Fruit fly (Drosophila melanogaster) whole organism, embryonic: ENCODE results near the gene CG15403.

ENCODE experiments used
- Bteb2 ChIP-seq: fragments of 200-800 bp; sonication (Bioruptor generic); optimal IDR thresholded peaks from 2 replicates; lab custom pipeline; 2016; ENCODE audit warnings: missing biosample characterization, missing genetic modification characterization
- CG10543 ChIP-seq: fragments of 200-800 bp; sonication (Bioruptor generic); optimal IDR thresholded peaks from 3 replicates; lab custom pipeline; 2017; ENCODE audit warnings: missing biosample characterization, mild to moderate bottlenecking, missing genetic modification characterization, moderate library complexity
- CG10979 ChIP-seq: fragments of 200-800 bp; sonication (Bioruptor generic); optimal IDR thresholded peaks from 2 replicates; lab custom pipeline; 2018; ENCODE audit warnings: missing biosample characterization, mild to moderate bottlenecking, missing genetic modification characterization, moderate library complexity
- CG12769 ChIP-seq: fragments of 200-800 bp; sonication (Bioruptor generic); optimal IDR thresholded peaks from 2 replicates; lab custom pipeline; 2019; ENCODE audit warnings: missing biosample characterization, mild to moderate bottlenecking, missing genetic modification characterization, moderate library complexity
- CG13123 ChIP-seq: fragments of 200-800 bp; sonication (Bioruptor generic); optimal IDR thresholded peaks from 2 replicates; lab custom pipeline; 2016; ENCODE audit warnings: missing biosample characterization, missing genetic modification characterization
- CG14965 ChIP-seq: fragments of 200-800 bp; sonication (Bioruptor generic); optimal IDR thresholded peaks from 2 replicates; lab custom pipeline; 2016; ENCODE audit warnings: missing biosample characterization, missing genetic modification characterization, borderline replicate concordance
- CG15479 ChIP-seq: fragments of 200-800 bp; sonication (Bioruptor generic); optimal IDR thresholded peaks from 3 replicates; lab custom pipeline; 2019; ENCODE audit warnings: missing biosample characterization, mild to moderate bottlenecking, missing genetic modification characterization, moderate library complexity
- CG17328 ChIP-seq: fragments of 200-800 bp; sonication (Bioruptor generic); IDR thresholded peaks from 2 replicates; pipeline ENCODE4 v1.3.6; 2022; ENCODE audit warnings: missing biosample characterization, missing genetic modification characterization
- CG17361 ChIP-seq: fragments of 200-800 bp; sonication (Bioruptor generic); IDR thresholded peaks from 3 replicates; pipeline ENCODE4 v1.3.6; 2022; ENCODE audit warnings: missing biosample characterization, missing genetic modification characterization
- CG18011 ChIP-seq: fragments of 200-800 bp; sonication (Bioruptor generic); optimal IDR thresholded peaks from 2 replicates; lab custom pipeline; 2017; ENCODE audit warnings: missing biosample characterization, missing genetic modification characterization, mild to moderate bottlenecking, moderate library complexity, missing genotype
- CG3065 ChIP-seq: fragments of 200-800 bp; sonication (Bioruptor generic); optimal IDR thresholded peaks from 2 replicates; lab custom pipeline; 2016; ENCODE audit warnings: missing biosample characterization, missing genetic modification characterization
- CG31441 ChIP-seq: fragments of 200-800 bp; sonication (Bioruptor generic); IDR thresholded peaks from 2 replicates; pipeline ENCODE4 v1.3.6; 2022; ENCODE audit warnings: missing biosample characterization, missing genetic modification characterization
- CG3847 ChIP-seq: fragments of 200-800 bp; sonication (Bioruptor generic); IDR thresholded peaks from 2 replicates; pipeline ENCODE4 v1.3.6; 2022; ENCODE audit warnings: missing biosample characterization, missing genetic modification characterization
- CG6272 ChIP-seq: fragments of 200-800 bp; sonication (Bioruptor generic); IDR thresholded peaks from 2 replicates; pipeline ENCODE4 v1.3.6; 2022; ENCODE audit warnings: missing biosample characterization, missing genetic modification characterization
- CG8359 ChIP-seq: fragments of 200-800 bp; sonication (Bioruptor generic); optimal IDR thresholded peaks from 2 replicates; lab custom pipeline; 2017; ENCODE audit warnings: missing biosample characterization, mild to moderate bottlenecking, missing genetic modification characterization, borderline replicate concordance
- CG9727 ChIP-seq: fragments of 200-800 bp; sonication (Bioruptor generic); optimal IDR thresholded peaks from 3 replicates; lab custom pipeline; 2017; ENCODE audit warnings: missing biosample characterization, mild to moderate bottlenecking, missing genetic modification characterization
- Dbx ChIP-seq: fragments of 200-800 bp; sonication (Bioruptor generic); IDR thresholded peaks from 3 replicates; pipeline ENCODE4 v1.3.6; 2022; ENCODE audit warnings: missing biosample characterization, missing genetic modification characterization
- Deaf1 ChIP-seq: fragments of 200-800 bp; optimal IDR thresholded peaks from 3 replicates; lab custom pipeline; 2019; ENCODE audit warnings: missing biosample characterization, mild to moderate bottlenecking, missing genetic modification characterization, moderate library complexity
- Gsc ChIP-seq: fragments of 200-800 bp; sonication (Bioruptor generic); IDR thresholded peaks from 2 replicates; pipeline ENCODE4 v1.3.6; 2022; ENCODE audit warnings: missing biosample characterization, missing genetic modification characterization
- HmgZ ChIP-seq: fragments of 200-800 bp; sonication (Bioruptor generic); optimal IDR thresholded peaks from 2 replicates; lab custom pipeline; 2018; ENCODE audit warnings: missing biosample characterization, mild to moderate bottlenecking, missing genetic modification characterization
- Hsf ChIP-seq: fragments of 200-800 bp; sonication (Bioruptor generic); optimal IDR thresholded peaks from 3 replicates; lab custom pipeline; 2016; ENCODE audit warnings: missing biosample characterization, missing genetic modification characterization
- Lim3 ChIP-seq: fragments of 200-800 bp; sonication (Bioruptor generic); IDR thresholded peaks from 2 replicates; pipeline ENCODE4 v1.3.6; 2022; ENCODE audit warnings: missing biosample characterization, missing genetic modification characterization
- MBD-R2 ChIP-seq: fragments of 200-800 bp; sonication (Bioruptor generic); IDR thresholded peaks from 2 replicates; pipeline ENCODE4 v1.3.6; 2022; ENCODE audit warnings: missing biosample characterization, missing genetic modification characterization
- Meics ChIP-seq: fragments of 200-800 bp; sonication (Bioruptor generic); optimal IDR thresholded peaks from 2 replicates; lab custom pipeline; 2017; ENCODE audit warnings: missing biosample characterization, mild to moderate bottlenecking, missing genetic modification characterization
- Oaz ChIP-seq: fragments of 200-800 bp; sonication (Bioruptor generic); IDR thresholded peaks from 2 replicates; pipeline ENCODE4 v1.3.6; 2022; ENCODE audit warnings: missing biosample characterization, missing genetic modification characterization
- Oli ChIP-seq: fragments of 200-800 bp; sonication (Bioruptor generic); optimal IDR thresholded peaks from 2 replicates; lab custom pipeline; 2018; ENCODE audit warnings: missing biosample characterization, mild to moderate bottlenecking, missing genetic modification characterization, moderate library complexity
- PHDP ChIP-seq: fragments of 200-800 bp; sonication (Bioruptor generic); optimal IDR thresholded peaks from 3 replicates; lab custom pipeline; 2018; ENCODE audit warnings: missing biosample characterization, mild to moderate bottlenecking, missing genetic modification characterization, moderate library complexity
- Sox102F ChIP-seq: fragments of 200-800 bp; sonication (Bioruptor generic); optimal IDR thresholded peaks from 2 replicates; lab custom pipeline; 2018; ENCODE audit warnings: missing biosample characterization, mild to moderate bottlenecking, missing genetic modification characterization, moderate library complexity
- Xrp1 ChIP-seq: fragments of 200-800 bp; sonication (Bioruptor generic); IDR thresholded peaks from 2 replicates; pipeline ENCODE4 v1.3.6; 2022; ENCODE audit warnings: missing biosample characterization, missing genetic modification characterization
- bab2 ChIP-seq: fragments of 200-800 bp; sonication (Bioruptor generic); optimal IDR thresholded peaks from 2 replicates; lab custom pipeline; 2016; ENCODE audit warnings: missing biosample characterization, missing genetic modification characterization
- bsh ChIP-seq, 2 experiments: fragments of 200-800 bp; sonication (Bioruptor generic); optimal IDR thresholded peaks; 2 replicates each; lab custom pipeline; 2017 to 2018; ENCODE audit warnings: mild to moderate bottlenecking in 2 of 2, missing biosample characterization in 2 of 2, missing genetic modification characterization in 2 of 2, moderate library complexity in 1 of 2
- crc ChIP-seq: fragments of 200-800 bp; sonication (Bioruptor generic); optimal IDR thresholded peaks from 2 replicates; lab custom pipeline; 2016; ENCODE audit warnings: missing biosample characterization, missing genetic modification characterization
- dpn ChIP-seq, 2 experiments: fragments of 200-800 bp; sonication (Bioruptor generic); optimal IDR thresholded peaks; 3 replicates each; lab custom pipeline; 2016; ENCODE audit warnings: missing biosample characterization in 2 of 2, missing genetic modification characterization in 2 of 2
- ems ChIP-seq: fragments of 200-800 bp; sonication (Bioruptor generic); optimal IDR thresholded peaks from 3 replicates; lab custom pipeline; 2016; ENCODE audit warnings: missing biosample characterization, missing genetic modification characterization
- exex ChIP-seq: fragments of 200-800 bp; sonication (Bioruptor generic); optimal IDR thresholded peaks from 4 replicates; lab custom pipeline; 2018; ENCODE audit warnings: missing biosample characterization, mild to moderate bottlenecking, missing genetic modification characterization, moderate library complexity
- fu2 ChIP-seq: fragments of 200-800 bp; sonication (Bioruptor generic); optimal IDR thresholded peaks from 2 replicates; lab custom pipeline; 2016; ENCODE audit warnings: missing biosample characterization, missing genetic modification characterization
- ind ChIP-seq: fragments of 200-800 bp; sonication (Bioruptor generic); optimal IDR thresholded peaks from 3 replicates; lab custom pipeline; 2016; ENCODE audit warnings: missing biosample characterization, missing genetic modification characterization
- insv ChIP-seq, 2 experiments: fragments of 200-800 bp; sonication (Bioruptor generic); optimal IDR thresholded peaks; 3 replicates each; lab custom pipeline; 2016 to 2018; ENCODE audit warnings: missing biosample characterization in 2 of 2, missing genetic modification characterization in 2 of 2
- jing ChIP-seq: fragments of 200-800 bp; sonication (Bioruptor generic); optimal IDR thresholded peaks from 2 replicates; lab custom pipeline; 2018; ENCODE audit warnings: missing biosample characterization, mild to moderate bottlenecking, missing genetic modification characterization
- ken ChIP-seq: fragments of 200-800 bp; sonication (Bioruptor generic); IDR thresholded peaks from 3 replicates; pipeline ENCODE4 v1.3.6; 2022; ENCODE audit warnings: missing biosample characterization, missing genetic modification characterization
- lilli ChIP-seq: fragments of 200-800 bp; sonication (Bioruptor generic); optimal IDR thresholded peaks from 3 replicates; lab custom pipeline; 2016; ENCODE audit warnings: missing biosample characterization, missing genetic modification characterization
- mam ChIP-seq: fragments of 200-800 bp; sonication (Bioruptor generic); optimal IDR thresholded peaks from 3 replicates; lab custom pipeline; 2016; ENCODE audit warnings: missing biosample characterization, missing genetic modification characterization
- nau ChIP-seq: fragments of 200-800 bp; sonication (Bioruptor generic); optimal IDR thresholded peaks from 3 replicates; lab custom pipeline; 2017; ENCODE audit warnings: missing biosample characterization, mild to moderate bottlenecking, missing genetic modification characterization, missing genetic modification reagents
- pb ChIP-seq: fragments of 200-800 bp; sonication (Bioruptor generic); optimal IDR thresholded peaks from 3 replicates; lab custom pipeline; 2016; ENCODE audit warnings: missing biosample characterization, missing genetic modification characterization
- prd ChIP-seq, 3 experiments: fragments of >200 bp in 2 of 3; fragments of 200-800 bp in 1 of 3; sonication (Bioruptor generic) in 1 of 3; optimal IDR thresholded peaks in 2 of 3; IDR thresholded peaks in 1 of 3; 2 replicates in 2 of 3; 3 replicates in 1 of 3; pipeline versions ENCODE4 v1.3.6 to Lab custom; 2017 to 2022; ENCODE audit warnings: missing biosample characterization in 1 of 3, missing genetic modification characterization in 1 of 3
- tin ChIP-seq: fragments of 200-800 bp; sonication (Bioruptor generic); optimal IDR thresholded peaks from 3 replicates; lab custom pipeline; 2016; ENCODE audit warnings: missing biosample characterization, missing genetic modification characterization
- usp ChIP-seq: fragments of >200 bp; optimal IDR thresholded peaks from 2 replicates; lab custom pipeline; 2017; ENCODE audit warnings: missing biosample characterization, missing genetic modification characterization
- vfl ChIP-seq: fragments of 200-800 bp; sonication (Bioruptor generic); optimal IDR thresholded peaks from 2 replicates; lab custom pipeline; 2016; ENCODE audit warnings: missing biosample characterization, missing genetic modification characterization
- vvl ChIP-seq: fragments of 200-800 bp; sonication (Bioruptor generic); IDR thresholded peaks from 2 replicates; pipeline ENCODE4 v1.3.6; 2022; ENCODE audit warnings: missing biosample characterization, missing genetic modification characterization

Gene CG15403

dm6 chr2L:3086290-3086876 is 42.1 kb upstream of the CG15403 start (continued):
- peak; percentile 81 for TF ChIP-seq CG31441 (GFP tag; lab: Robert Waterston, UW)
- TF ChIP-seq pb (GFP tag; lab: Kevin White, UChicago) = peak; percentile 2
- TF ChIP-seq Sox102F (GFP tag; lab: Kevin White, UChicago) = peak; percentile 83
- no peak for TF ChIP-seq CG15479 (GFP tag; lab: Kevin White, UChicago)
- peak; percentile 79 for TF ChIP-seq vvl (GFP tag; lab: Robert Waterston, UW)
- no peak for TF ChIP-seq Lim3 (GFP tag; lab: Robert Waterston, UW)
- peak; percentile 69 to 72 for TF ChIP-seq dpn (GFP tag; optimal IDR thresholded peaks at IDR 0.05; lab: Kevin White, UChicago)
- TF ChIP-seq usp (GFP tag; lab: Kevin White, UChicago) = no peak
- TF ChIP-seq ken (GFP tag; lab: Robert Waterston, UW) = no peak
- TF ChIP-seq jing (GFP tag; lab: Kevin White, UChicago) = no peak
- peak; percentile 66 for TF ChIP-seq CG3847 (GFP tag; lab: Robert Waterston, UW)
- peak; percentile 6 for TF ChIP-seq crc (GFP tag; lab: Kevin White, UChicago)
- TF ChIP-seq Deaf1 (tag; lab: Kevin White, UChicago) = peak; percentile 94
- TF ChIP-seq CG17361 (GFP tag; lab: Robert Waterston, UW) = peak; percentile 76
- peak; percentile 68 for TF ChIP-seq CG12769 (tag; lab: Kevin White, UChicago)
- TF ChIP-seq CG17328 (GFP tag; lab: Robert Waterston, UW) = peak; percentile 39; the same call in 1 of the 2 replicates
- peak; percentile 32 for TF ChIP-seq exex (tag; lab: Kevin White, UChicago)
- TF ChIP-seq CG8359 = no peak
- peak; percentile 75 for TF ChIP-seq lilli (GFP tag; lab: Kevin White, UChicago)
- peak; percentile 18 for TF ChIP-seq CG13123 (GFP tag; lab: Kevin White, UChicago)
- peak; percentile 50 for TF ChIP-seq Hsf (GFP tag; lab: Kevin White, UChicago)
- TF ChIP-seq mam = peak; percentile 65
- TF ChIP-seq bsh (GFP tag; optimal IDR thresholded peaks at IDR 0.05; lab: Kevin White, UChicago) = peak in 1 of 2 experiments; percentile 65
- peak; percentile 49 for TF ChIP-seq Bteb2 (GFP tag; lab: Kevin White, UChicago)
- peak; percentile 51; the same call in 1 of the 2 replicates for TF ChIP-seq Xrp1 (GFP tag; lab: Robert Waterston, UW)
- TF ChIP-seq Meics (GFP tag; lab: Kevin White, UChicago) = peak; percentile 82
- TF ChIP-seq PHDP (tag; lab: Kevin White, UChicago) = peak; percentile 84
- TF ChIP-seq nau (GFP tag; lab: Kevin White, UChicago) = peak; percentile 19
- TF ChIP-seq vfl (GFP tag; lab: Kevin White, UChicago) = peak; percentile 59
- TF ChIP-seq fu2 (GFP tag; lab: Kevin White, UChicago) = peak; percentile 23
- peak; percentile 63 for TF ChIP-seq CG10979
- TF ChIP-seq CG10543 (GFP tag; lab: Kevin White, UChicago) = peak; percentile 51
- no peak for TF ChIP-seq Gsc (GFP tag; lab: Robert Waterston, UW)
- TF ChIP-seq CG3065 (GFP tag; lab: Kevin White, UChicago) = peak; percentile 0
- TF ChIP-seq CG18011 (GFP tag; lab: Kevin White, UChicago) = peak; percentile 33
- peak; percentile 54 for TF ChIP-seq ind (GFP tag; lab: Kevin White, UChicago)
- TF ChIP-seq HmgZ = peak; percentile 71
- no peak for TF ChIP-seq CG14965 (GFP tag; lab: Kevin White, UChicago)
- peak; percentile 44 for TF ChIP-seq tin (GFP tag; lab: Kevin White, UChicago)
- peak; percentile 57 for TF ChIP-seq Oaz (GFP tag; lab: Robert Waterston, UW)
- TF ChIP-seq CG9727 (GFP tag; lab: Kevin White, UChicago) = peak; percentile 69
- TF ChIP-seq ems (GFP tag; lab: Kevin White, UChicago) = no peak
- TF ChIP-seq CG6272 (GFP tag; lab: Robert Waterston, UW) = 0 out of 2 replicates have a peak, but pooled peaks have one; percentile 31
- TF ChIP-seq bab2 (GFP tag; lab: Kevin White, UChicago) = peak; percentile 59
- TF ChIP-seq Dbx (GFP tag; lab: Robert Waterston, UW) = peak; percentile 79
- no peak for TF ChIP-seq insv (GFP tag; optimal IDR thresholded peaks at IDR 0.05; lab: Kevin White, UChicago)
- no peak for TF ChIP-seq prd (optimal IDR thresholded peaks at IDR 0.05; lab: Kevin White, UChicago)
- peak; percentile 64; the same call in 2 of the 3 replicates for TF ChIP-seq prd (GFP tag; IDR thresholded peaks at IDR 0.05; lab: Robert Waterston, UW)
- peak; percentile 72 for TF ChIP-seq Oli
- TF ChIP-seq MBD-R2 (GFP tag; lab: Robert Waterston, UW) = peak; percentile 47; the same call in 1 of the 2 replicates
